Fruit fly (Drosophila melanogaster) whole organism, prepupa: ENCODE measurements around the gene CG12716.

Source experiments
- CG11902 ChIP-seq: fragments of 200-800 bp; sonication (Bioruptor generic); optimal IDR thresholded peaks from 3 replicates; lab custom pipeline; 2016; ENCODE audit warnings: missing biosample characterization, missing genetic modification characterization
- Met ChIP-seq: fragments of 200-800 bp; sonication (Bioruptor generic); optimal IDR thresholded peaks from 3 replicates; lab custom pipeline; 2016; ENCODE audit warnings: missing biosample characterization, missing genetic modification characterization
- achi ChIP-seq: fragments of 200-800 bp; sonication (Bioruptor generic); optimal IDR thresholded peaks from 3 replicates; lab custom pipeline; 2016; ENCODE audit warnings: missing biosample characterization, missing genetic modification characterization
- vri ChIP-seq: fragments of 200-800 bp; sonication (Bioruptor generic); optimal IDR thresholded peaks from 3 replicates; lab custom pipeline; 2016; ENCODE audit warnings: missing biosample characterization, mild to moderate bottlenecking, missing genetic modification characterization

DNA sequence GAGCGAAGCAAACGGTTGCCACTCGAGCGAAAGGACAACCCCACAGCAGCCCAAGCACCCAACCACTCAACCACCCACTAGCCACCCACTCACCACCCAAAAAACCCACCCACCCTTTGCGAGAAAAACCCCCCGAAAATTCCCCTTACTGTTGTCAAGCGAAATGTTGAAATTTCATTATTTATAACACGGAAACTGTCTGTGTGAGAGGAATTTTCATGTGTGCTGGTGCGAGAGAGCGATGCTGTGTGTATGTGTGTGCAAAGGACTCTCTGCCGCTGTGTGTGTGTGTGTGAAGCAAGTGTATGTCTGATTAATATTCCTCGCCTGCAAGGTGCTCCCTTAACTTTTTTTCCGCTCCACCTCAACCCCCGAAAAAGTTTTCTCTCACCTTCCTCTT lies 46.2 kb downstream of the CG12716 start:
- no peak for TF ChIP-seq achi (GFP tag; lab: Kevin White, UChicago)
- TF ChIP-seq CG11902 (GFP tag; lab: Kevin White, UChicago): no peak
- TF ChIP-seq vri (GFP tag; lab: Kevin White, UChicago): no peak
- TF ChIP-seq Met (GFP tag; lab: Kevin White, UChicago): no peak
